Worm (Caenorhabditis elegans): ENCODE measurements around the gene znf-706.

DNA sequence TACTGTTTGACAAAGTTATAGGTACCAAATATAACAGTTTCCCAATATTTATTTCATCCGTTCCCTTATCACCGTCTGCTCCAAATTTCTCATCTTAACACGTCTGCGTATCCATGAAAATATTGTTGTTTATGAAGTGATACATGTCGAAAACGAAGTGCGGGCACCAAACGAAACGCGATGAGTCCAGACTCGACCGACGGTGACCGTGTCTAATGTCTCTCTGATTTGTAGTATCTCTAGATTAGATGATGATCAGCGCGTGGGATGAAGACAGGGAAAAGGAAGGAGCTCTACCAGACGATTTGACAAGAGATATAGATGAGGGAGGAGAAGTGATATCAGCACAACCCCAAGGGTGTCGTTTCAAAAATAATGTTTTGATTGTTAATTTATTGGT, 15.8 kb downstream of the znf-706 start:
- no peak for TF ChIP-seq snpc-4 (tag; optimal IDR thresholded peaks at IDR 0.05)
- no peak for TF ChIP-seq nhr-76 (tag; optimal IDR thresholded peaks at IDR 0.05)
- TF ChIP-seq nhr-28 (tag; optimal IDR thresholded peaks at IDR 0.05), result no peak
- no peak for TF ChIP-seq ham-2 (GFP tag; optimal IDR thresholded peaks at IDR 0.05)
- peak; percentile 33 for TF ChIP-seq unc-62 (GFP tag; optimal IDR thresholded peaks at IDR 0.05)
- no peak for TF ChIP-seq blmp-1 (tag; optimal IDR thresholded peaks at IDR 0.05)
